Worm (Caenorhabditis elegans): ENCODE measurements around the gene bath-23.

DNA sequence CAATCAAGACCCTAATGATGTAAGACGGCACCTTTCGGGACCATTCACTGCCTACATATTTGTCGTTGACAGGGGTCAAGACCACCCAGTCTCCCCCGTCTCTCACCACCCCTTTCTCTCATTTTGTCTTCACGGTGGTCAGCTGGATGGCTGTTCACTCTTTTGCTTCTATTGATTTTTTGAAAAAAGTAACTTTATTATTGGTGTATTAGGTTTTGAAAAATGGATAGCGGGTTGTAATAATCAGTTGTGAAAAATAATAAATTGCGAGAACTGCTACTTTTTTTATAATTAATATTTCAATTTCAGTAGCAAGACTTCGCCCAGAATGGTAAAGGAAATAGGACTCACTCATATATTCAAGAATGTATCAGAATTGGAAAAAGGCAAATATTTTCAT, 5.7 kb downstream of the bath-23 start, which contains the start of gene bath-9:
- no peak for TF ChIP-seq hmg-4 (GFP tag; optimal IDR thresholded peaks at IDR 0.05)
- TF ChIP-seq flt-1 (GFP tag; IDR thresholded peaks at IDR 0.05), result no peak
- no peak for TF ChIP-seq scrt-1 (GFP tag; IDR thresholded peaks at IDR 0.05)
- TF ChIP-seq tbx-37 (GFP tag; conservative IDR thresholded peaks at IDR 0.05), result no peak
